Worm (Caenorhabditis elegans): ENCODE results near the gene fbxa-94.

Gene fbxa-94

DNA sequence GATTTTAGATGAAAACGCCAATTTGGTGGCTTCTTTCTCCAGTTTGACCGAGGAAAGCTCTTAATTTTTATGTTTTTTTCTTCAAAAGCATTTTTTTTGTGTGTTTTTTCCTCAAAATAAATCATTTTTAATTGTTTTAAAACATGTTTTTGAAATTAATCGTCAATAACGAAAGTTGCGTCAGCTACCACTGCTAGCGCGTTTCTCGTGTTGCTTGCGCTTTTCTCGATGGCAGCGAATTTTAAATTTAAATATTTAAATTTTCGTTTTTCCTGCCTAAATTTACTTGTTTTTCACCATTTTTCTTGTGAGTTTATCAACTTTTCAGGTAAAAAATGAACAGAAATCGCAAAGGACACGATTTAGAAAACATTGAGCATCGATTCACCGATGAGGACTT lies 34.8 kb upstream of the fbxa-94 start, which contains the start of gene prde-1:
prde-1 (plus strand) TSS at position 322 of the 400 bp plus-strand sequence.
- TF ChIP-seq egl-44 (GFP tag; IDR thresholded peaks at IDR 0.05) (no peak), pbrm-1 (GFP tag; IDR thresholded peaks at IDR 0.05) (0 out of 2 replicates have a peak, but pooled peaks have one; percentile 13), lsl-1 (GFP tag; optimal IDR thresholded peaks at IDR 0.05) (peak; percentile 61), rcor-1 (GFP tag; IDR thresholded peaks at IDR 0.05) (0 out of 2 replicates have a peak, but pooled peaks have one; percentile 36), ekl-4 (GFP tag; IDR thresholded peaks at IDR 0.05) (no peak), snpc-4 (GFP tag; optimal IDR thresholded peaks at IDR 0.05) (no peak), snpc-4 (tag; optimal IDR thresholded peaks at IDR 0.05) (no peak), ztf-18 (tag; optimal IDR thresholded peaks at IDR 0.05) (peak; percentile 93), tbp1 (GFP tag; optimal IDR thresholded peaks at IDR 0.05) (peak; percentile 28), xnd-1 (tag; optimal IDR thresholded peaks at IDR 0.05) (peak; percentile 43), hsf-1 (GFP tag; IDR thresholded peaks at IDR 0.05) (peak; percentile 41; the same call in 1 of the 2 replicates), lin-54 (GFP tag; optimal IDR thresholded peaks at IDR 0.05) (peak; percentile 49), F33H1.4 (GFP tag; IDR thresholded peaks at IDR 0.05) (peak; percentile 48), pha-4 (tag; optimal IDR thresholded peaks at IDR 0.05) (no peak), chd-7 (tag; optimal IDR thresholded peaks at IDR 0.05) (no peak), T07F8.4 (tag; optimal IDR thresholded peaks at IDR 0.05) (no peak), mel-28 (tag; optimal IDR thresholded peaks at IDR 0.05; ENCODE audit: borderline replicate concordance) (no peak), nhr-27 (tag; optimal IDR thresholded peaks at IDR 0.05) (no peak), madf-6 (GFP tag; IDR thresholded peaks at IDR 0.05) (peak; percentile 66), madf-10 (tag; optimal IDR thresholded peaks at IDR 0.05) (no peak), D2030.7 (GFP tag; IDR thresholded peaks at IDR 0.05) (peak; percentile 50)

- no peak for TF ChIP-seq snpc-3.4 (tag; optimal IDR thresholded peaks at IDR 0.05)
- TF ChIP-seq rec-8 (tag; optimal IDR thresholded peaks at IDR 0.05): no peak
- TF ChIP-seq dpff-1 (tag; optimal IDR thresholded peaks at IDR 0.05): no peak
- TF ChIP-seq zfh-2 (GFP tag; conservative IDR thresholded peaks at IDR 0.05): peak; percentile 77
Observed at ce11 chrV:15543252-15543651, 29.5 kb upstream of the fbxa-94 start.

DNA sequence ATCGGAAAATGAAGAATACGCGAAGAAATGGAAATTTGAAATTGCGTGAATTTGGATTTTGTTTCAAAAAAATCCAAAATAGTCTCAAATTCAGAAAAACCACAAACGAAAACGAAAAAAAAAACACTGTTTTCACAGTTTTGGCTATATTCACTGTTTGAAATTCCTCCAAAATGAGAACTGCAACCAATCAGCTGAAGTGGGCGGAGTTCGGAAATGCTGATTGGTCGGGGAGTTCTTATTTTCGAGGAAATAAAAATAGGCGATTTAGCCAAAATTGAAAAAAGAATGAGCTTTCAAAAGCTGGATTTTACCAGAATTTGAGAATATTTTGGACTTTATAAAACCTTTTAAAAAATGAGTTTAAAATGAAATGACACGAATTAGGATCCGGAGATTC lies 27.8 kb upstream of the fbxa-94 start, which contains the start of gene glb-14:
glb-14 (minus strand) TSS at position 97 of the 400 bp plus-strand sequence.
- TF ChIP-seq F55B11.4 (tag; optimal IDR thresholded peaks at IDR 0.05; ENCODE audit: borderline replicate concordance, insufficient read depth) (no peak), lin-35 (GFP tag; optimal IDR thresholded peaks at IDR 0.05) (no peak), nfyb-1 (GFP tag; IDR thresholded peaks at IDR 0.05) (no peak), nhr-120 (GFP tag; IDR thresholded peaks at IDR 0.05) (no peak), lsl-1 (GFP tag; optimal IDR thresholded peaks at IDR 0.05) (no peak)

ce11 chrV:15547727-15548126 lies 25.0 kb upstream of the fbxa-94 start:
- TF ChIP-seq Y79H2A.3 (GFP tag; conservative IDR thresholded peaks at IDR 0.05) (no peak), lin-54 (GFP tag; optimal IDR thresholded peaks at IDR 0.05) (peak; percentile 7), F33H1.4 (GFP tag; IDR thresholded peaks at IDR 0.05) (no peak), K12H6.12 (tag; optimal IDR thresholded peaks at IDR 0.05) (no peak), hsf-1 (GFP tag; IDR thresholded peaks at IDR 0.05) (peak; percentile 51; the same call in 1 of the 2 replicates), rec-8 (tag; optimal IDR thresholded peaks at IDR 0.05) (peak; percentile 16 to 43), pbrm-1 (GFP tag; IDR thresholded peaks at IDR 0.05) (0 out of 2 replicates have a peak, but pooled peaks have one; percentile 56), somi-1 (GFP tag; optimal IDR thresholded peaks at IDR 0.05) (no peak), aptf-2 (GFP tag; conservative IDR thresholded peaks at IDR 0.05) (no peak), B0035.1 (tag; optimal IDR thresholded peaks at IDR 0.05) (no peak), let-607 (tag; optimal IDR thresholded peaks at IDR 0.05) (peak in 1 of 2 experiments; percentile 20), lsl-1 (GFP tag; optimal IDR thresholded peaks at IDR 0.05) (peak; percentile 42), D2030.7 (GFP tag; IDR thresholded peaks at IDR 0.05) (peak; percentile 36; the same call in 1 of the 2 replicates), repo-1 (tag; optimal IDR thresholded peaks at IDR 0.05) (peak; percentile 36), rcor-1 (GFP tag; IDR thresholded peaks at IDR 0.05) (peak; percentile 54; the same call in 1 of the 2 replicates), ccch-3 (GFP tag; optimal IDR thresholded peaks at IDR 0.05) (no peak), bed-2 (GFP tag; IDR thresholded peaks at IDR 0.05) (no peak), fkh-3 (tag; optimal IDR thresholded peaks at IDR 0.05) (peak; percentile 73), mes-4 (tag; optimal IDR thresholded peaks at IDR 0.05) (peak; percentile 7), B0336.3 (GFP tag; IDR thresholded peaks at IDR 0.05) (peak; percentile 56; the same call in 1 of the 2 replicates), tbp1 (GFP tag; optimal IDR thresholded peaks at IDR 0.05) (peak; percentile 95), ceh-100 (GFP tag; IDR thresholded peaks at IDR 0.05) (0 out of 2 replicates have a peak, but pooled peaks have one; percentile 18)
